Worm (Caenorhabditis elegans) whole organism, late embryonic: ENCODE measurements around the gene clec-187.

Experiments used
- K09A11.1 ChIP-seq: sonication (generic microtip); optimal IDR thresholded peaks from 2 replicates; lab custom pipeline; 2017; ENCODE audit warnings: antibody characterized with exemption, mild to moderate bottlenecking, missing genetic modification characterization, missing compliant biosample characterization; ENCODE audit not compliant: insufficient read depth
- ahr-1 ChIP-seq: sonication (generic microtip); optimal IDR thresholded peaks from 2 replicates; lab custom pipeline; 2016; ENCODE audit warnings: missing genetic modification characterization, missing compliant biosample characterization
- fkh-10 ChIP-seq: fragments of 150-350 bp; optimal IDR thresholded peaks from 2 replicates; lab custom pipeline; 2014; ENCODE audit warnings: missing biosample characterization, missing genetic modification reagents, missing genetic modification characterization
- gmeb-2 ChIP-seq: sonication (generic microtip); optimal IDR thresholded peaks from 2 replicates; lab custom pipeline; 2016; ENCODE audit warnings: missing genetic modification characterization, inconsistent platforms, missing compliant biosample characterization
- npax-4 ChIP-seq: sonication (generic microtip); optimal IDR thresholded peaks from 2 replicates; lab custom pipeline; 2016; ENCODE audit warnings: missing genetic modification characterization, missing compliant biosample characterization
- pha-4 ChIP-seq: fragments of 150-350 bp; optimal IDR thresholded peaks from 2 replicates; lab custom pipeline; 2018; ENCODE audit warnings: missing biosample characterization, missing genetic modification reagents, missing genetic modification characterization
- tbx-7 ChIP-seq: sonication (generic microtip); optimal IDR thresholded peaks from 2 replicates; lab custom pipeline; 2016; ENCODE audit warnings: missing genotype, missing genetic modification characterization, missing compliant biosample characterization

DNA sequence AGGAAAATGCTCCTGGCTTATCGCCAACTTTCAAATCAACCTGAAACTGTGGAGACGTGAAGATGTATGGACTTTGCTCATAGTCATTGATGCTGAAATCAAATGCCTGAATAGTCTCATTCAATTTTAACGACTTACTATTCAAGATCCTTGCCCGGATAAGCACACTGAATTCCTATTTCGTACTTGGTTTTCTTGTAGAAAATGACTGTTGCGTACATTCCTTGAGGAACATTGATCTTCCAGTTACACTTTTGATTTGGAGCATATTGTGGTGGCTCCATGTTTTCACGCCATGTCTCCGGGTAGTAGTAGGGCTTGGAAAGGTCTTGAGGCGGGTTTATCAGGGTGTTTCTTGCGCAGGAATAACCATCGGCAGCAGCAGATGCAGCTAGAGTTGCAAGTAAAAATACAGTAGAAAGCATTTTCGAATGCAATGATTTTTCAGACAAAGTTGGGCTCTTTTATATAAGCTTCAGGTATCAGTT lies 43.3 kb upstream of the clec-187 start, which contains the start of gene irg-6:
- TF ChIP-seq gmeb-2 (tag; lab: Kevin White, UChicago), result no peak
- no peak for TF ChIP-seq K09A11.1 (tag; lab: Kevin White, UChicago)
- no peak for TF ChIP-seq fkh-10 (GFP tag; lab: Kevin White, UChicago)
- no peak for TF ChIP-seq npax-4 (tag; lab: Kevin White, UChicago)
- no peak for TF ChIP-seq tbx-7 (tag; lab: Kevin White, UChicago)
- TF ChIP-seq pha-4 (tag; lab: Kevin White, UChicago), result no peak
- TF ChIP-seq ahr-1, result no peak
